Worm (Caenorhabditis elegans) whole organism, L4 larva: ENCODE results near the gene zmp-4.

Experiments
- F37D6.2 ChIP-seq: sonication (generic microtip); optimal IDR thresholded peaks from 2 replicates; lab custom pipeline; 2016; ENCODE audit warnings: mild to moderate bottlenecking, missing genetic modification characterization, missing compliant biosample characterization
- Y75B8A.6 ChIP-seq: fragments of 200-800 bp; sonication (Bioruptor generic); IDR thresholded peaks from 2 replicates; pipeline ENCODE4 v1.3.6; 2022; ENCODE audit warnings: missing genetic modification reagents, missing genetic modification characterization, missing compliant biosample characterization
- ama-1 ChIP-seq: fragments of 150-350 bp; optimal IDR thresholded peaks from 2 replicates; lab custom pipeline; 2014; ENCODE audit warnings: inconsistent platforms, mixed read lengths
- dpl-1 ChIP-seq: fragments of 150-350 bp; optimal IDR thresholded peaks from 2 replicates; lab custom pipeline; 2014; ENCODE audit warnings: missing biosample characterization, missing genetic modification reagents, missing genetic modification characterization
- egl-27 ChIP-seq: sonication (generic microtip); optimal IDR thresholded peaks from 3 replicates; lab custom pipeline; 2017; ENCODE audit warnings: missing biosample characterization, missing genetic modification reagents, missing genetic modification characterization
- hif-1 ChIP-seq, 2 experiments: sonication (generic microtip); optimal IDR thresholded peaks; 2 replicates each; lab custom pipeline; 2016 to 2017; ENCODE audit warnings: missing compliant biosample characterization in 2 of 2, missing genetic modification characterization in 2 of 2, missing genetic modification reagents in 2 of 2, missing genotype in 2 of 2, mild to moderate bottlenecking in 1 of 2
- lsy-2 ChIP-seq, 2 experiments: fragments of 150-350 bp in 1 of 2; sonication (generic microtip) in 1 of 2; optimal IDR thresholded peaks; 2 replicates each; lab custom pipeline; 2014 to 2017; ENCODE audit warnings: missing biosample characterization in 2 of 2, missing genetic modification characterization in 2 of 2
- mdl-1 ChIP-seq, 2 experiments: fragments of 150-350 bp in 1 of 2; sonication (generic microtip) in 1 of 2; optimal IDR thresholded peaks; 2 replicates each; lab custom pipeline; 2014 to 2017; ENCODE audit warnings: missing biosample characterization in 2 of 2, missing genetic modification characterization in 2 of 2
- nhr-10 ChIP-seq: fragments of 150-350 bp; optimal IDR thresholded peaks from 2 replicates; lab custom pipeline; 2014; ENCODE audit warnings: missing biosample characterization, missing genetic modification characterization
- nhr-237 ChIP-seq: sonication (generic microtip); optimal IDR thresholded peaks from 2 replicates; lab custom pipeline; 2017; ENCODE audit warnings: missing biosample characterization, missing genetic modification characterization
- nhr-6 ChIP-seq: fragments of 150-350 bp; optimal IDR thresholded peaks from 2 replicates; lab custom pipeline; 2014; ENCODE audit warnings: missing biosample characterization, missing genetic modification characterization
- tag-97 ChIP-seq: fragments of 200-800 bp; sonication (Bioruptor generic); IDR thresholded peaks from 2 replicates; pipeline ENCODE4 v1.3.6; 2022; ENCODE audit warnings: missing genetic modification characterization, missing compliant biosample characterization

DNA sequence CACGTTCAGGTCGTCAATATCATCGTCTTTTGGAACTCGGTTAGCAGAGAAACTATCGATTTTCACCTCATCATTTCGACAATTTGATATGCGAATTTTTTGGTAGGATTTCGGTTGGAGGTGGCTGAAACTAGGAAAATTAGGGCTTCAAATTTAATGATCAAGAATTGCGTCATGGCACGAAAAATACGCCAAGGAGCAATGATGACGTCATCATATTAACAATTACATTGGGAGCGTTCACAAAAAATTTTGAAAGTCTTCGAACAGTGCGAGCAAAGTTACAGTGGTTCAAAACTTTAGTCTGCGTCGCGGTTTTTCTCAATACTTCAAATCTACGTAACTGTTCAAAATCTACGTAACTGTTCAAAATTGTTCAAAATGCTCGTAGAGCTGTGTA, 21.5 kb upstream of the zmp-4 start:
- TF ChIP-seq ama-1 (lab: Kevin White, UChicago) (no peak), mdl-1 (tag; optimal IDR thresholded peaks at IDR 0.05; lab: Kevin White, UChicago) (no peak), nhr-237 (tag; lab: Kevin White, UChicago) (no peak), dpl-1 (GFP tag; lab: Kevin White, UChicago) (no peak), nhr-10 (tag; lab: Kevin White, UChicago) (no peak), hif-1 (tag; optimal IDR thresholded peaks at IDR 0.05; lab: Kevin White, UChicago) (no peak), egl-27 (tag; lab: Kevin White, UChicago) (no peak), F37D6.2 (tag; lab: Kevin White, UChicago) (no peak), lsy-2 (tag; optimal IDR thresholded peaks at IDR 0.05; lab: Kevin White, UChicago) (no peak), nhr-6 (tag; lab: Kevin White, UChicago) (no peak), tag-97 (no peak), Y75B8A.6 (GFP tag; lab: Robert Waterston, UW) (no peak)
